Fruit fly (Drosophila melanogaster) whole organism, embryonic: ENCODE results near the gene CG34282.

Experiments
- B-H2 ChIP-seq: fragments of 200-800 bp; sonication (Bioruptor generic); optimal IDR thresholded peaks from 2 replicates; lab custom pipeline; 2018; ENCODE audit warnings: missing biosample characterization, mild to moderate bottlenecking, missing genetic modification characterization
- CG10654 ChIP-seq: fragments of 200-800 bp; sonication (Bioruptor generic); optimal IDR thresholded peaks from 2 replicates; lab custom pipeline; 2016; ENCODE audit warnings: missing biosample characterization, missing genetic modification characterization
- CG11398 ChIP-seq: fragments of 200-800 bp; sonication (Bioruptor generic); optimal IDR thresholded peaks from 2 replicates; lab custom pipeline; 2016; ENCODE audit warnings: missing biosample characterization, missing genetic modification characterization
- CG12769 ChIP-seq: fragments of 200-800 bp; sonication (Bioruptor generic); optimal IDR thresholded peaks from 2 replicates; lab custom pipeline; 2019; ENCODE audit warnings: missing biosample characterization, mild to moderate bottlenecking, missing genetic modification characterization, moderate library complexity
- CG14860 ChIP-seq: fragments of 200-800 bp; sonication (Bioruptor generic); IDR thresholded peaks from 3 replicates; pipeline ENCODE4 v1.3.6; 2022; ENCODE audit warnings: missing biosample characterization, missing genetic modification characterization; ENCODE audit not compliant: partially characterized antibody
- CG2116 ChIP-seq: fragments of 200-800 bp; sonication (Bioruptor generic); optimal IDR thresholded peaks from 3 replicates; lab custom pipeline; 2018; ENCODE audit warnings: missing biosample characterization, mild to moderate bottlenecking, missing genetic modification characterization
- CG2678 ChIP-seq: fragments of 200-800 bp; sonication (Bioruptor generic); optimal IDR thresholded peaks from 3 replicates; lab custom pipeline; 2019; ENCODE audit warnings: missing biosample characterization, mild to moderate bottlenecking, missing genetic modification characterization, moderate library complexity
- CG30431 ChIP-seq: fragments of 200-800 bp; sonication (Bioruptor generic); optimal IDR thresholded peaks from 2 replicates; lab custom pipeline; 2017; ENCODE audit warnings: missing biosample characterization, missing genetic modification characterization
- CG3407 ChIP-seq: fragments of 200-800 bp; sonication (Bioruptor generic); optimal IDR thresholded peaks from 2 replicates; lab custom pipeline; 2018; ENCODE audit warnings: missing biosample characterization, mild to moderate bottlenecking, missing genetic modification characterization
- CG4282 ChIP-seq: fragments of 200-800 bp; sonication (Bioruptor generic); optimal IDR thresholded peaks from 2 replicates; lab custom pipeline; 2016; ENCODE audit warnings: missing biosample characterization, missing genetic modification characterization
- CG6272 ChIP-seq: fragments of 200-800 bp; sonication (Bioruptor generic); IDR thresholded peaks from 2 replicates; pipeline ENCODE4 v1.3.6; 2022; ENCODE audit warnings: missing biosample characterization, missing genetic modification characterization
- CG6654 ChIP-seq: fragments of 200-800 bp; sonication (Bioruptor generic); optimal IDR thresholded peaks from 2 replicates; lab custom pipeline; 2017; ENCODE audit warnings: missing biosample characterization, mild to moderate bottlenecking, missing genetic modification characterization
- CG7963 ChIP-seq: fragments of 200-800 bp; sonication (Bioruptor generic); IDR thresholded peaks from 3 replicates; pipeline ENCODE4 v1.3.6; 2022; ENCODE audit warnings: missing biosample characterization, missing genetic modification characterization; ENCODE audit not compliant: partially characterized antibody
- CG9797 ChIP-seq: fragments of 200-800 bp; sonication (Bioruptor generic); optimal IDR thresholded peaks from 3 replicates; lab custom pipeline; 2018; ENCODE audit warnings: missing biosample characterization, mild to moderate bottlenecking, missing genetic modification characterization
- CG9876 ChIP-seq: fragments of 200-800 bp; sonication (Bioruptor generic); optimal IDR thresholded peaks from 2 replicates; lab custom pipeline; 2016; ENCODE audit warnings: missing biosample characterization, missing genetic modification characterization
- CHES-1-like ChIP-seq: fragments of 200-800 bp; sonication (Bioruptor generic); optimal IDR thresholded peaks from 2 replicates; lab custom pipeline; 2016; ENCODE audit warnings: missing biosample characterization, missing genetic modification characterization
- D19B ChIP-seq: fragments of 200-800 bp; sonication (Bioruptor generic); optimal IDR thresholded peaks from 2 replicates; lab custom pipeline; 2017; ENCODE audit warnings: missing biosample characterization, mild to moderate bottlenecking, missing genetic modification characterization
- Dip3 ChIP-seq: fragments of 200-800 bp; sonication (Bioruptor generic); optimal IDR thresholded peaks from 3 replicates; lab custom pipeline; 2016; ENCODE audit warnings: missing biosample characterization, missing genetic modification characterization
- Dref ChIP-seq: fragments of 200-800 bp; sonication (Bioruptor generic); IDR thresholded peaks from 2 replicates; pipeline ENCODE4 v1.3.6; 2022; ENCODE audit warnings: missing biosample characterization, missing genetic modification characterization
- E2f2 ChIP-seq: fragments of 200-800 bp; sonication (Bioruptor generic); IDR thresholded peaks from 2 replicates; pipeline ENCODE4 v1.3.6; 2022; ENCODE audit warnings: missing biosample characterization, missing genetic modification characterization
- ERR ChIP-seq: fragments of 200-800 bp; sonication (Bioruptor generic); optimal IDR thresholded peaks from 2 replicates; lab custom pipeline; 2016; ENCODE audit warnings: missing biosample characterization, missing genetic modification characterization
- HLH4C ChIP-seq: fragments of 200-800 bp; sonication (Bioruptor generic); IDR thresholded peaks from 3 replicates; pipeline ENCODE4 v1.3.6; 2022; ENCODE audit warnings: missing biosample characterization, missing genetic modification characterization; ENCODE audit not compliant: partially characterized antibody
- HLHmδ ChIP-seq: fragments of 200-800 bp; sonication (Bioruptor generic); optimal IDR thresholded peaks from 2 replicates; lab custom pipeline; 2018; ENCODE audit warnings: missing biosample characterization, mild to moderate bottlenecking, missing genetic modification characterization, moderate library complexity
- Hr39 ChIP-seq: fragments of >200 bp; optimal IDR thresholded peaks from 2 replicates; lab custom pipeline; 2017
- Kr ChIP-seq: fragments of 200-800 bp; sonication (Bioruptor generic); optimal IDR thresholded peaks from 2 replicates; lab custom pipeline; 2017; ENCODE audit warnings: missing biosample characterization, mild to moderate bottlenecking, missing genetic modification characterization
- Mes4 ChIP-seq: fragments of 200-800 bp; sonication (Bioruptor generic); optimal IDR thresholded peaks from 2 replicates; lab custom pipeline; 2016; ENCODE audit warnings: missing biosample characterization, missing genetic modification characterization
- Taf1 ChIP-seq: fragments of 200-800 bp; sonication (Bioruptor generic); IDR thresholded peaks from 2 replicates; pipeline ENCODE4 v1.3.6; 2022; ENCODE audit warnings: missing biosample characterization, missing genetic modification characterization
- Usf ChIP-seq: fragments of 200-800 bp; sonication (Bioruptor generic); optimal IDR thresholded peaks from 2 replicates; lab custom pipeline; 2017; ENCODE audit warnings: missing genotype, missing biosample characterization, missing genetic modification characterization
- az2 ChIP-seq: fragments of 200-800 bp; sonication (Bioruptor generic); optimal IDR thresholded peaks from 3 replicates; lab custom pipeline; 2016; ENCODE audit warnings: missing biosample characterization, missing genetic modification characterization
- bsh ChIP-seq, 2 experiments: fragments of 200-800 bp; sonication (Bioruptor generic); optimal IDR thresholded peaks; 2 replicates each; lab custom pipeline; 2017 to 2018; ENCODE audit warnings: mild to moderate bottlenecking in 2 of 2, missing biosample characterization in 2 of 2, missing genetic modification characterization in 2 of 2, moderate library complexity in 1 of 2
- dm ChIP-seq: fragments of 200-800 bp; sonication (Bioruptor generic); optimal IDR thresholded peaks from 3 replicates; lab custom pipeline; 2016; ENCODE audit warnings: missing biosample characterization, missing genetic modification characterization
- dmrt11E ChIP-seq: fragments of 200-800 bp; sonication (Bioruptor generic); optimal IDR thresholded peaks from 3 replicates; lab custom pipeline; 2018; ENCODE audit warnings: missing biosample characterization, mild to moderate bottlenecking, missing genetic modification characterization, moderate library complexity
- fu2 ChIP-seq: fragments of 200-800 bp; sonication (Bioruptor generic); optimal IDR thresholded peaks from 2 replicates; lab custom pipeline; 2016; ENCODE audit warnings: missing biosample characterization, missing genetic modification characterization
- gro ChIP-seq: fragments of 200-800 bp; sonication (Bioruptor generic); optimal IDR thresholded peaks from 2 replicates; lab custom pipeline; 2016; ENCODE audit warnings: missing biosample characterization, missing genetic modification characterization
- hbn ChIP-seq: fragments of 200-800 bp; sonication (Bioruptor generic); IDR thresholded peaks from 2 replicates; pipeline ENCODE4 v1.3.6; 2022; ENCODE audit warnings: missing biosample characterization, missing genetic modification characterization; ENCODE audit not compliant: partially characterized antibody
- inv ChIP-seq: fragments of 200-800 bp; sonication (Bioruptor generic); IDR thresholded peaks from 2 replicates; pipeline ENCODE4 v1.3.6; 2022; ENCODE audit warnings: missing biosample characterization, missing genetic modification characterization; ENCODE audit not compliant: partially characterized antibody
- kay ChIP-seq: fragments of 200-800 bp; sonication (Bioruptor generic); optimal IDR thresholded peaks from 2 replicates; lab custom pipeline; 2016; ENCODE audit warnings: missing biosample characterization, missing genetic modification characterization
- knrl ChIP-seq: fragments of 200-800 bp; sonication (Bioruptor generic); IDR thresholded peaks from 3 replicates; pipeline ENCODE4 v1.3.6; 2022; ENCODE audit warnings: missing biosample characterization, missing genetic modification characterization; ENCODE audit not compliant: partially characterized antibody
- maf-S ChIP-seq: fragments of 200-800 bp; sonication (Bioruptor generic); optimal IDR thresholded peaks from 2 replicates; lab custom pipeline; 2016; ENCODE audit warnings: missing biosample characterization, missing genetic modification characterization
- prd ChIP-seq, 3 experiments: fragments of >200 bp in 2 of 3; fragments of 200-800 bp in 1 of 3; sonication (Bioruptor generic) in 1 of 3; optimal IDR thresholded peaks in 2 of 3; IDR thresholded peaks in 1 of 3; 2 replicates in 2 of 3; 3 replicates in 1 of 3; pipeline versions ENCODE4 v1.3.6 to Lab custom; 2017 to 2022; ENCODE audit warnings: missing biosample characterization in 1 of 3, missing genetic modification characterization in 1 of 3
- pros ChIP-seq: fragments of 200-800 bp; sonication (Bioruptor generic); optimal IDR thresholded peaks from 3 replicates; lab custom pipeline; 2019; ENCODE audit warnings: missing biosample characterization, mild to moderate bottlenecking, missing genetic modification characterization, moderate library complexity
- ranshi ChIP-seq: fragments of 200-800 bp; sonication (Bioruptor generic); IDR thresholded peaks from 2 replicates; pipeline ENCODE4 v1.3.6; 2022; ENCODE audit warnings: missing biosample characterization, missing genetic modification characterization
- row ChIP-seq: fragments of 200-800 bp; sonication (Bioruptor generic); IDR thresholded peaks from 3 replicates; pipeline ENCODE4 v1.3.6; 2022; ENCODE audit warnings: missing biosample characterization, missing genetic modification characterization
- sd ChIP-seq: fragments of 200-800 bp; sonication (Bioruptor generic); optimal IDR thresholded peaks from 3 replicates; lab custom pipeline; 2018; ENCODE audit warnings: missing biosample characterization, mild to moderate bottlenecking, missing genetic modification characterization, moderate library complexity
- seq ChIP-seq: fragments of 200-800 bp; sonication (Bioruptor generic); IDR thresholded peaks from 2 replicates; pipeline ENCODE4 v1.3.6; 2022; ENCODE audit warnings: missing biosample characterization, missing genetic modification characterization
- sim ChIP-seq: fragments of 200-800 bp; sonication (Bioruptor generic); IDR thresholded peaks from 2 replicates; pipeline ENCODE4 v1.3.6; 2022; ENCODE audit warnings: missing biosample characterization, missing genetic modification characterization
- tna ChIP-seq: fragments of 200-800 bp; sonication (Bioruptor generic); IDR thresholded peaks from 2 replicates; pipeline ENCODE4 v1.3.6; 2022; ENCODE audit warnings: missing biosample characterization, missing genetic modification characterization; ENCODE audit not compliant: partially characterized antibody
- toy ChIP-seq: fragments of 200-800 bp; sonication (Bioruptor generic); IDR thresholded peaks from 2 replicates; pipeline ENCODE4 v1.3.6; 2022; ENCODE audit warnings: missing biosample characterization, missing genetic modification characterization
- trem ChIP-seq: fragments of 200-800 bp; optimal IDR thresholded peaks from 3 replicates; lab custom pipeline; 2019; ENCODE audit warnings: missing biosample characterization, mild to moderate bottlenecking, missing genetic modification characterization, moderate library complexity
- zen2 ChIP-seq: fragments of 200-800 bp; sonication (Bioruptor generic); IDR thresholded peaks from 3 replicates; pipeline ENCODE4 v1.3.6; 2022; ENCODE audit warnings: missing biosample characterization, missing genetic modification characterization; ENCODE audit not compliant: partially characterized antibody

The CG34282 gene

dm6 chr3R:18667659-18668248, 27.3 kb upstream of the CG34282 start, which contains the start of gene CG31229 (continued):
- TF ChIP-seq HLH4C (GFP tag; lab: Robert Waterston, UW): peak; percentile 56; the same call in 1 of the 3 replicates
- TF ChIP-seq sd (tag; lab: Kevin White, UChicago): no peak
- no peak for TF ChIP-seq CG7963
- no peak for TF ChIP-seq seq
- no peak for TF ChIP-seq CHES-1-like
- TF ChIP-seq CG6654 (GFP tag; lab: Kevin White, UChicago): no peak
- TF ChIP-seq pros (GFP tag; lab: Kevin White, UChicago): no peak
- no peak for TF ChIP-seq B-H2
- no peak for TF ChIP-seq hbn (GFP tag; lab: Robert Waterston, UW)
- no peak for TF ChIP-seq maf-S (GFP tag; lab: Kevin White, UChicago)
- TF ChIP-seq inv (GFP tag; lab: Robert Waterston, UW): peak; percentile 24; the same call in 1 of the 2 replicates
- no peak for TF ChIP-seq Usf
- TF ChIP-seq Dref (GFP tag; lab: Robert Waterston, UW): peak; percentile 86
- TF ChIP-seq CG30431 (GFP tag; lab: Kevin White, UChicago): no peak
- peak; percentile 33 for TF ChIP-seq dm (GFP tag; lab: Kevin White, UChicago)
- TF ChIP-seq trem (tag; lab: Kevin White, UChicago): peak; percentile 6
- TF ChIP-seq Taf1 (GFP tag; lab: Robert Waterston, UW): no peak
- TF ChIP-seq fu2 (GFP tag; lab: Kevin White, UChicago): no peak
- TF ChIP-seq sim: no peak
- TF ChIP-seq HLHmδ (GFP tag; lab: Kevin White, UChicago): no peak
- no peak for TF ChIP-seq CG2678 (tag; lab: Kevin White, UChicago)
- no peak for TF ChIP-seq D19B (GFP tag; lab: Kevin White, UChicago)
- TF ChIP-seq tna: no peak
- TF ChIP-seq CG11398 (GFP tag; lab: Kevin White, UChicago): no peak
- TF ChIP-seq Kr (GFP tag; lab: Kevin White, UChicago): no peak
- TF ChIP-seq CG6272 (GFP tag; lab: Robert Waterston, UW): no peak
- TF ChIP-seq toy (GFP tag; lab: Robert Waterston, UW): no peak
- no peak for TF ChIP-seq CG3407 (GFP tag; lab: Kevin White, UChicago)
- TF ChIP-seq Dip3: no peak
- TF ChIP-seq ranshi: no peak
- TF ChIP-seq dmrt11E (tag; lab: Kevin White, UChicago): no peak
- TF ChIP-seq bsh (GFP tag; optimal IDR thresholded peaks at IDR 0.05; lab: Kevin White, UChicago): peak in 1 of 2 experiments; percentile 15
- TF ChIP-seq Mes4 (GFP tag; lab: Kevin White, UChicago): no peak
- peak; percentile 59; the same call in 2 of the 3 replicates for TF ChIP-seq zen2 (GFP tag; lab: Robert Waterston, UW)
- no peak for TF ChIP-seq CG12769 (tag; lab: Kevin White, UChicago)
- peak; percentile 28 for TF ChIP-seq CG9797 (GFP tag; lab: Kevin White, UChicago)
- TF ChIP-seq gro: no peak
- TF ChIP-seq CG14860: no peak
- peak; percentile 94 for TF ChIP-seq E2f2 (GFP tag; lab: Robert Waterston, UW)
- no peak for TF ChIP-seq CG10654 (GFP tag; lab: Kevin White, UChicago)
- TF ChIP-seq CG2116 (GFP tag; lab: Kevin White, UChicago): peak; percentile 62
- no peak for TF ChIP-seq Hr39 (lab: Kevin White, UChicago)
- no peak for TF ChIP-seq kay
- no peak for TF ChIP-seq prd (optimal IDR thresholded peaks at IDR 0.05; lab: Kevin White, UChicago)
- no peak for TF ChIP-seq prd (GFP tag; IDR thresholded peaks at IDR 0.05; lab: Robert Waterston, UW)
- TF ChIP-seq knrl (GFP tag; lab: Robert Waterston, UW): peak; percentile 21; the same call in 1 of the 3 replicates
- TF ChIP-seq ERR (GFP tag; lab: Kevin White, UChicago): no peak
- TF ChIP-seq az2 (GFP tag; lab: Kevin White, UChicago): no peak
- TF ChIP-seq CG9876 (GFP tag; lab: Kevin White, UChicago): no peak
- no peak for TF ChIP-seq row (GFP tag; lab: Robert Waterston, UW)
- TF ChIP-seq CG4282 (GFP tag; lab: Kevin White, UChicago): no peak
